Worm (Caenorhabditis elegans) whole organism, late embryonic: Measurements from ENCODE around the gene F21A3.2.

Experiments used
- ceh-19 ChIP-seq: fragments of 200-800 bp; sonication (Bioruptor generic); optimal IDR thresholded peaks from 2 replicates; lab custom pipeline; 2018; ENCODE audit warnings: mild to moderate bottlenecking, missing genetic modification characterization, missing compliant biosample characterization
- ceh-9 ChIP-seq: sonication (generic microtip); optimal IDR thresholded peaks from 2 replicates; lab custom pipeline; 2016; ENCODE audit warnings: mild to moderate bottlenecking, missing genetic modification characterization, inconsistent platforms, missing compliant biosample characterization
- hlh-15 ChIP-seq: sonication (generic microtip); optimal IDR thresholded peaks from 2 replicates; lab custom pipeline; 2016; ENCODE audit warnings: missing genetic modification characterization, missing compliant biosample characterization
- hlh-6 ChIP-seq: sonication (generic microtip); optimal IDR thresholded peaks from 2 replicates; lab custom pipeline; 2016; ENCODE audit warnings: missing genotype, missing genetic modification characterization, missing compliant biosample characterization
- nhr-11 ChIP-seq: fragments of 150-350 bp; optimal IDR thresholded peaks from 2 replicates; lab custom pipeline; 2014; ENCODE audit warnings: missing biosample characterization, missing genetic modification characterization
- rnt-1 ChIP-seq: sonication (generic microtip); optimal IDR thresholded peaks from 2 replicates; lab custom pipeline; 2016; ENCODE audit warnings: missing genetic modification characterization, missing compliant biosample characterization
- tbx-2 ChIP-seq: sonication (generic microtip); optimal IDR thresholded peaks from 2 replicates; lab custom pipeline; 2016; ENCODE audit warnings: missing genetic modification characterization, missing compliant biosample characterization

DNA sequence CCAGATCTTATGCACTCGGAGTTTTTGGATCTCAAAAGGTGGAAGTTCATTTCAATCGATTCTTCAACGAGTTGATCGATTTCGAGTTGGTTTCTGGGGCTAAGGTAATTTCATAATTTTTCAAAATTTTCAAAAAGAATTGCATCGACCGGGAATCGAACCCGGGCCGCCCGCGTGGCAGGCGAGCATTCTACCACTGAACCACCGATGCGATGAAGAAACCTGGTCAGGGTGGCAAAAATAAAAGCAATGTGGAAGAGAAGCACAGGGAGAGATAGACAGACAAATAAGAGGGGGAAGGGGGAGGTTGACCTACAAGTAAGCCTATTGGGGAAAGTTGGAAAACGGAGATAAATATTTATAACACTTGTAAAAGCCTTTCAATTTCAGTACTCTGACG, 28.7 kb downstream of the F21A3.2 start:
- peak; percentile 38 for TF ChIP-seq tbx-2 (tag; lab: Kevin White, UChicago)
- TF ChIP-seq ceh-9 (tag; lab: Kevin White, UChicago), result no peak
- TF ChIP-seq rnt-1 (tag; lab: Kevin White, UChicago), result no peak
- peak; percentile 51 for TF ChIP-seq ceh-19 (GFP tag; lab: Kevin White, UChicago)
- TF ChIP-seq nhr-11 (tag; lab: Kevin White, UChicago), result no peak
- TF ChIP-seq hlh-15 (tag; lab: Kevin White, UChicago), result no peak
- peak; percentile 73 for TF ChIP-seq hlh-6 (tag; lab: Kevin White, UChicago)
